Fruit fly (Drosophila melanogaster): ENCODE data around the gene Blos2.
A peak's percentile ranks its signal among the peaks of the same experiment; 100 is the strongest.

Blos2 gene

dm6 chr3L:11047877-11048276, 13.5 kb upstream of the Blos2 start (continued):
- peak; percentile 44; the same call in 1 of the 2 replicates for TF ChIP-seq CG31441 (GFP tag; IDR thresholded peaks at IDR 0.05)
- peak; percentile 24 for TF ChIP-seq Max (GFP tag; optimal IDR thresholded peaks at IDR 0.05)
- TF ChIP-seq CG14965 (GFP tag; optimal IDR thresholded peaks at IDR 0.05; ENCODE audit: borderline replicate concordance): peak; percentile 90
- peak; percentile 65; the same call in 1 of the 2 replicates for TF ChIP-seq CG9215 (GFP tag; IDR thresholded peaks at IDR 0.05)
- TF ChIP-seq D19B (GFP tag; optimal IDR thresholded peaks at IDR 0.05): peak; percentile 1
- peak; percentile 40 for TF ChIP-seq emc (GFP tag; optimal IDR thresholded peaks at IDR 0.05)
- TF ChIP-seq CG2678 (tag; optimal IDR thresholded peaks at IDR 0.05): peak; percentile 54
- TF ChIP-seq Elba2 (GFP tag; optimal IDR thresholded peaks at IDR 0.05): peak; percentile 80
- TF ChIP-seq CG12391 (tag; optimal IDR thresholded peaks at IDR 0.05): peak; percentile 50
- TF ChIP-seq CG14050 (GFP tag; IDR thresholded peaks at IDR 0.05): peak; percentile 49; the same call in 2 of the 3 replicates
- TF ChIP-seq CG18476 (GFP tag; optimal IDR thresholded peaks at IDR 0.05): peak; percentile 12
- TF ChIP-seq pfk (GFP tag; optimal IDR thresholded peaks at IDR 0.05): peak; percentile 17
- TF ChIP-seq CG17912 (GFP tag; optimal IDR thresholded peaks at IDR 0.05): peak; percentile 85
- no peak for TF ChIP-seq Eip74EF (GFP tag; optimal IDR thresholded peaks at IDR 0.05)
- no peak for TF ChIP-seq inv (GFP tag; IDR thresholded peaks at IDR 0.05; ENCODE audit: partially characterized antibody)
- no peak for TF ChIP-seq gcm (GFP tag; optimal IDR thresholded peaks at IDR 0.05)
- peak; percentile 74 for TF ChIP-seq Optix (GFP tag; IDR thresholded peaks at IDR 0.05)
- TF ChIP-seq Stat92E (GFP tag; optimal IDR thresholded peaks at IDR 0.05): no peak
- TF ChIP-seq NFAT (GFP tag; IDR thresholded peaks at IDR 0.05): peak; percentile 95
- no peak for TF ChIP-seq vnd (GFP tag; IDR thresholded peaks at IDR 0.05; ENCODE audit: partially characterized antibody)
- TF ChIP-seq org-1 (GFP tag; optimal IDR thresholded peaks at IDR 0.05): peak; percentile 15
- peak; percentile 80 for TF ChIP-seq tgo (GFP tag; IDR thresholded peaks at IDR 0.05)
- TF ChIP-seq slp2 (GFP tag; optimal IDR thresholded peaks at IDR 0.05): peak; percentile 82
- peak; percentile 36 for TF ChIP-seq Ets97D (GFP tag; optimal IDR thresholded peaks at IDR 0.05)
- peak; percentile 11 for TF ChIP-seq oc (tag; optimal IDR thresholded peaks at IDR 0.05)
- TF ChIP-seq CG17328 (GFP tag; IDR thresholded peaks at IDR 0.05): peak; percentile 75
- peak; percentile 19; the same call in 1 of the 2 replicates for TF ChIP-seq Adf1 (GFP tag; IDR thresholded peaks at IDR 0.05)
- no peak for TF ChIP-seq yki (optimal IDR thresholded peaks at IDR 0.05)
- peak; percentile 55 for TF ChIP-seq CG15269 (tag; optimal IDR thresholded peaks at IDR 0.05)
- no peak; the same call in 1 of the 2 replicates for TF ChIP-seq CG4360 (GFP tag; IDR thresholded peaks at IDR 0.05)
- TF ChIP-seq pita (GFP tag; optimal IDR thresholded peaks at IDR 0.05): peak; percentile 26
- peak; percentile 71 for TF ChIP-seq CG30431 (GFP tag; optimal IDR thresholded peaks at IDR 0.05)
- no peak for TF ChIP-seq zen2 (GFP tag; IDR thresholded peaks at IDR 0.05; ENCODE audit: partially characterized antibody)
- no peak for TF ChIP-seq CG8478 (optimal IDR thresholded peaks at IDR 0.05)
- peak; percentile 72 for TF ChIP-seq CG14667 (GFP tag; IDR thresholded peaks at IDR 0.05)
- peak; percentile 66; the same call in 3 of the 4 replicates for TF ChIP-seq Gug (GFP tag; IDR thresholded peaks at IDR 0.05)
- TF ChIP-seq bowl (GFP tag; IDR thresholded peaks at IDR 0.05): peak; percentile 44; the same call in 1 of the 2 replicates
- TF ChIP-seq Hmr (GFP tag; optimal IDR thresholded peaks at IDR 0.05): peak; percentile 75
- no peak for TF ChIP-seq CkIIα-i1 (GFP tag; IDR thresholded peaks at IDR 0.05)
- TF ChIP-seq Ets65A (GFP tag): peak; percentile 96
- peak; percentile 69 for TF ChIP-seq CG13624 (GFP tag; optimal IDR thresholded peaks at IDR 0.05)
- TF ChIP-seq CG17359 (tag; optimal IDR thresholded peaks at IDR 0.05): peak; percentile 80
- peak; percentile 90 for TF ChIP-seq CG11247 (GFP tag; IDR thresholded peaks at IDR 0.05)
- peak; percentile 81 for TF ChIP-seq Meics (GFP tag; optimal IDR thresholded peaks at IDR 0.05)
- no peak for TF ChIP-seq CG8359 (GFP tag; optimal IDR thresholded peaks at IDR 0.05; ENCODE audit: borderline replicate concordance)
- TF ChIP-seq CG15479 (GFP tag; optimal IDR thresholded peaks at IDR 0.05): no peak
- TF ChIP-seq cg (GFP tag; optimal IDR thresholded peaks at IDR 0.05): no peak
- no peak for TF ChIP-seq bbx (GFP tag; IDR thresholded peaks at IDR 0.05; ENCODE audit: partially characterized antibody)
- no peak for TF ChIP-seq Trl (optimal IDR thresholded peaks at IDR 0.05)
- peak; percentile 82 for TF ChIP-seq Trl (GFP tag; optimal IDR thresholded peaks at IDR 0.05)
- TF ChIP-seq lab (GFP tag; optimal IDR thresholded peaks at IDR 0.05): peak; percentile 66
